Worm (Caenorhabditis elegans) whole organism, L4 larva: Measurements from ENCODE around the gene ntl-11.
"Not testable (repeated sequence)": the region's sequence is repeated elsewhere in the genome, so short reads cannot be mapped to it uniquely, and the experiment has no call there.

Source experiments
- aha-1 ChIP-seq: fragments of 150-350 bp; peaks from one replicate; lab custom pipeline; 2014; ENCODE audit warnings: missing biosample characterization, missing genetic modification characterization
- ama-1 ChIP-seq: fragments of 150-350 bp; optimal IDR thresholded peaks from 2 replicates; lab custom pipeline; 2014; ENCODE audit warnings: inconsistent platforms, mixed read lengths
- ces-1 ChIP-seq: fragments of 150-350 bp; sonication (generic microtip); optimal IDR thresholded peaks from 4 replicates; lab custom pipeline; 2014; ENCODE audit warnings: missing biosample characterization, missing genetic modification reagents, missing genetic modification characterization
- fos-1 ChIP-seq: fragments of 150-350 bp; optimal IDR thresholded peaks from 2 replicates; lab custom pipeline; 2014; ENCODE audit warnings: missing biosample characterization, missing genetic modification characterization
- hif-1 ChIP-seq, 2 experiments: sonication (generic microtip); optimal IDR thresholded peaks; 2 replicates each; lab custom pipeline; 2016 to 2017; ENCODE audit warnings: missing compliant biosample characterization in 2 of 2, missing genetic modification characterization in 2 of 2, missing genetic modification reagents in 2 of 2, missing genotype in 2 of 2, mild to moderate bottlenecking in 1 of 2
- mdl-1 ChIP-seq, 2 experiments: fragments of 150-350 bp in 1 of 2; sonication (generic microtip) in 1 of 2; optimal IDR thresholded peaks; 2 replicates each; lab custom pipeline; 2014 to 2017; ENCODE audit warnings: missing biosample characterization in 2 of 2, missing genetic modification characterization in 2 of 2
- nhr-77 ChIP-seq: fragments of 150-350 bp; optimal IDR thresholded peaks from 2 replicates; lab custom pipeline; 2014; ENCODE audit warnings: missing biosample characterization, missing genetic modification characterization
- snpc-4 ChIP-seq: fragments of 150-350 bp; optimal IDR thresholded peaks from 2 replicates; lab custom pipeline; 2014; ENCODE audit warnings: missing biosample characterization, missing genetic modification characterization

DNA sequence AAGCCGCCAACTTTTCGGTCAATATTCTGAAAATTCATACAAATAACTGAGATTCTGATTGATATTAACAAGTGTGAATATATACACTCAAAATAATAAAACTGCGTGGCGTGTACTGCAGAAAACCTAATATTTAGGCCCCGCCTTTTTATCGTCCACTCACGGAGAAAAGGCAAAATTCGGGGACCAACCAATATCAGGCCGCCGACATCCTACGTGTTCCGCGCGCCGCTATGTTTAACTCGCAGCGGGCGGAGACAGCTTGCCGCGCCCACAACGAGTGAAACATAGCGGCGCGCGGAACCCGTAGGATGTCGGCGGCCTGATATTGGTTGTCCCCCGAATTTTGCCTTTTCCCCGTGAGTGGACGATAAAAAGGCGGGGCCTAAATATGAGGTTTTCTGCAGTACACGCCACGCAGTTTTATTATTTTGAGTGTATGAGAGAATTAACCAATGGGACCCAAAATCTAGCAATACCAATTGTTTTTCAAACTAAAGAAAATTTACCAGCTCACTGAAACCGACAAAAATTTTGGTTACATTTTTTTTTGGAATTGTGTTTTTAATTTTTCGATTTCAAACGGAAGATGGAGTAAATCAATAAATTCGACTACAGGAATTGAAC lies 35.8 kb downstream of the ntl-11 start:
- TF ChIP-seq hif-1 (tag; optimal IDR thresholded peaks at IDR 0.05; lab: Kevin White, UChicago); fos-1 (tag; lab: Kevin White, UChicago); aha-1 (tag; lab: Kevin White, UChicago); snpc-4; ama-1 (lab: Kevin White, UChicago); mdl-1 (tag; optimal IDR thresholded peaks at IDR 0.05; lab: Kevin White, UChicago); nhr-77 (tag; lab: Kevin White, UChicago); ces-1 (GFP tag; lab: Kevin White, UChicago): not testable (repeated sequence)
